Fruit fly (Drosophila melanogaster) whole organism, pupa: ENCODE data around the gene X11Lbeta.

Experiments used
- CG17806 ChIP-seq: fragments of 200-800 bp; sonication (Bioruptor generic); optimal IDR thresholded peaks from 2 replicates; lab custom pipeline; 2018; ENCODE audit warnings: missing biosample characterization, mild to moderate bottlenecking, missing genetic modification characterization, moderate library complexity
- CG8159 ChIP-seq: fragments of 200-800 bp; sonication (Bioruptor generic); optimal IDR thresholded peaks from 3 replicates; lab custom pipeline; 2018; ENCODE audit warnings: missing biosample characterization, mild to moderate bottlenecking, missing genetic modification characterization, moderate library complexity
- rn ChIP-seq: fragments of 200-800 bp; sonication (Bioruptor generic); IDR thresholded peaks from 2 replicates; pipeline ENCODE4 v1.3.6; 2022; ENCODE audit warnings: missing biosample characterization, missing genetic modification characterization

DNA sequence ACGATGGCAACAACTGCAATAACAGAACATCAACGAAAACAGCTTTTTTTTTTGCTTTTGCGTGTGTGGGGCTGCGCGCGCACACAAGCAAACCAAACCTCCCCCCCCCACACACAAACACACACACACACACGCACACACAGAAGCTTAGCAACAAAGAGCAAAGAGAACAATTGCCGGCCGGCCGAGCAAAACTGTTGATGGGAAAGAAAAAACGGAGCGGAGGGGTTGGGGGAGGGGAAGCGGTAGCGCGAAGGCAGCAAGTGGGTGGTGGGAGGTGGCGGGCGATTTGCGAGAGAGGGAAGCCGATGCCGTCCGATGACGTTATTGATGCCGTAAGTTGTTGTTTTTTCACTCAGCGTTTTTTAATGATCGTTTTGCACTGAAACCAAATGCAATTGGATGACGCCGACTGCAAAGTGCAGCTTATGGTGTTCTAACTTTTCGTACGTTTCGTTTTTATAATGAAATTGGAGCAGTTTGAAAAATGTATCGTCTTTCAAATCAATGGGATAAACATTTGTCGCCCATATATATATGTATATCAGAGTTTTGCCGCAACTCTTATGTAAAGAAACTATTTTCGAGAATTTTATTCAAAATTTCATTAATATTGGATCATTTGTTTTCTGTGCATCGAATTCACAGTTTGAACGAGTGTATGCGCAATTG, 108.3 kb downstream of the X11Lbeta start:
- peak; percentile 18 for TF ChIP-seq CG8159
- TF ChIP-seq rn (GFP tag; lab: Robert Waterston, UW): no peak
- TF ChIP-seq CG17806: no peak
